Worm (Caenorhabditis elegans): ENCODE results near the gene C36A4.11.

Gene C36A4.11

ce11 chrIII:3800240-3800933 lies 40.0 kb upstream of the C36A4.11 start, which contains the start of gene mtm-3 (continued):
- TF ChIP-seq zfp-3 (GFP tag; conservative IDR thresholded peaks at IDR 0.05): no peak
- no peak for TF ChIP-seq duxl-1 (tag; optimal IDR thresholded peaks at IDR 0.05; ENCODE audit: poor library complexity)
- TF ChIP-seq cey-2 (tag; optimal IDR thresholded peaks at IDR 0.05; ENCODE audit: borderline replicate concordance, insufficient read depth): no peak
- no peak for TF ChIP-seq zip-11 (GFP tag; IDR thresholded peaks at IDR 0.05)
- TF ChIP-seq ceh-20 (GFP tag; IDR thresholded peaks at IDR 0.05): no peak
- TF ChIP-seq jun-1 (tag; optimal IDR thresholded peaks at IDR 0.05): no peak
- no peak for TF ChIP-seq daf-16 (GFP tag; optimal IDR thresholded peaks at IDR 0.05)
- TF ChIP-seq daf-16 (tag; optimal IDR thresholded peaks at IDR 0.05): peak; percentile 68
- TF ChIP-seq ces-1 (GFP tag; optimal IDR thresholded peaks at IDR 0.05): no peak
- TF ChIP-seq hlh-30 (tag; optimal IDR thresholded peaks at IDR 0.05; ENCODE audit: insufficient read depth): no peak
- no peak for TF ChIP-seq lsy-2 (tag; optimal IDR thresholded peaks at IDR 0.05)
- TF ChIP-seq nhr-111 (GFP tag; optimal IDR thresholded peaks at IDR 0.05): no peak
- peak; percentile 26 for TF ChIP-seq pqm-1 (tag; optimal IDR thresholded peaks at IDR 0.05)
- no peak for TF ChIP-seq Y75B8A.6 (GFP tag; IDR thresholded peaks at IDR 0.05)
- TF ChIP-seq nhr-6 (tag; optimal IDR thresholded peaks at IDR 0.05): no peak
- no peak for TF ChIP-seq T26A8.4 (GFP tag; IDR thresholded peaks at IDR 0.05)
- TF ChIP-seq Y5F2A.4 (GFP tag; optimal IDR thresholded peaks at IDR 0.05): no peak
- TF ChIP-seq ceh-44 (GFP tag; IDR thresholded peaks at IDR 0.05): no peak
- TF ChIP-seq mes-2 (tag; optimal IDR thresholded peaks at IDR 0.05; ENCODE audit: poor library complexity, severe bottlenecking): no peak
- no peak for TF ChIP-seq lin-39 (tag; optimal IDR thresholded peaks at IDR 0.05)
- TF ChIP-seq tag-97 (GFP tag; IDR thresholded peaks at IDR 0.05): no peak

ce11 chrIII:3800934-3801252 lies 39.5 kb upstream of the C36A4.11 start:
- TF ChIP-seq snpc-4 (tag; optimal IDR thresholded peaks at IDR 0.05) (no peak), duxl-1 (tag; optimal IDR thresholded peaks at IDR 0.05; ENCODE audit: poor library complexity) (no peak), unc-62 (GFP tag; optimal IDR thresholded peaks at IDR 0.05 in 1 of 2) (no peak), unc-62 (tag; optimal IDR thresholded peaks at IDR 0.05) (no peak), F37D6.2 (tag; optimal IDR thresholded peaks at IDR 0.05) (no peak), saeg-2 (GFP tag; IDR thresholded peaks at IDR 0.05) (no peak), arid-1 (GFP tag; conservative IDR thresholded peaks at IDR 0.05) (no peak)

- TF ChIP-seq F10B5.3 (tag; optimal IDR thresholded peaks at IDR 0.05) (peak; percentile 29), mes-2 (tag; optimal IDR thresholded peaks at IDR 0.05; ENCODE audit: poor library complexity, severe bottlenecking) (peak; percentile 70), F26F4.8 (GFP tag; conservative IDR thresholded peaks at IDR 0.05) (no peak), ceh-32 (tag; optimal IDR thresholded peaks at IDR 0.05; ENCODE audit: poor library complexity) (peak; percentile 50), unc-39 (tag; optimal IDR thresholded peaks at IDR 0.05) (peak; percentile 4), ZK546.5 (tag; optimal IDR thresholded peaks at IDR 0.05) (no peak), rbr-2 (tag; optimal IDR thresholded peaks at IDR 0.05) (peak; percentile 97), nhr-41 (GFP tag; IDR thresholded peaks at IDR 0.05) (no peak), lin-15B (tag; optimal IDR thresholded peaks at IDR 0.05) (no peak), dve-1 (tag; optimal IDR thresholded peaks at IDR 0.05; ENCODE audit: insufficient read depth) (peak; percentile 98), daf-19 (GFP tag; conservative IDR thresholded peaks at IDR 0.05) (0 out of 2 replicates have a peak, but pooled peaks have one; percentile 60), unc-62 (GFP tag; optimal IDR thresholded peaks at IDR 0.05 in 1 of 2) (peak in 1 of 2 experiments; percentile 99), unc-62 (tag; optimal IDR thresholded peaks at IDR 0.05) (no peak), aly-2 (tag; optimal IDR thresholded peaks at IDR 0.05) (no peak), Y5F2A.4 (GFP tag; optimal IDR thresholded peaks at IDR 0.05) (peak; percentile 3), T26A8.4 (GFP tag; IDR thresholded peaks at IDR 0.05) (peak; percentile 93), snpc-1.2 (GFP tag; IDR thresholded peaks at IDR 0.05) (no peak), Y48G9A.11 (GFP tag; IDR thresholded peaks at IDR 0.05) (no peak), ZK337.2 (GFP tag; IDR thresholded peaks at IDR 0.05) (peak; percentile 23; the same call in 1 of the 2 replicates), attf-4 (tag; optimal IDR thresholded peaks at IDR 0.05) (no peak), egl-43 (GFP tag; IDR thresholded peaks at IDR 0.05) (peak; percentile 91), ceh-44 (GFP tag; IDR thresholded peaks at IDR 0.05) (no peak), tag-97 (GFP tag; IDR thresholded peaks at IDR 0.05) (no peak), nhr-77 (tag; optimal IDR thresholded peaks at IDR 0.05) (peak; percentile 93), nhr-28 (tag; optimal IDR thresholded peaks at IDR 0.05) (peak; percentile 95), dmd-9 (GFP tag; IDR thresholded peaks at IDR 0.05) (no peak), egl-27 (tag; optimal IDR thresholded peaks at IDR 0.05) (peak; percentile 37)
These were observed 38.9 kb upstream of the C36A4.11 start for ce11 chrIII:3801379-3801894.

All from whole organism, L4 larva.